Fruit fly (Drosophila melanogaster) whole organism, wandering third instar larva: ENCODE measurements around the gene ash1.

Experiments used
- Abd-B ChIP-seq: fragments of >200 bp; optimal IDR thresholded peaks from 2 replicates; lab custom pipeline; 2017; ENCODE audit warnings: missing biosample characterization, missing genetic modification characterization
- CG32264 ChIP-seq: fragments of 200-800 bp; sonication (Bioruptor generic); optimal IDR thresholded peaks from 2 replicates; lab custom pipeline; 2016; ENCODE audit warnings: missing biosample characterization, missing genetic modification characterization
- CG9705 ChIP-seq: fragments of 200-800 bp; sonication (Bioruptor generic); optimal IDR thresholded peaks from 2 replicates; lab custom pipeline; 2018; ENCODE audit warnings: missing biosample characterization, mild to moderate bottlenecking, missing genetic modification characterization
- CrebA ChIP-seq: fragments of 200-800 bp; sonication (Bioruptor generic); optimal IDR thresholded peaks from 2 replicates; lab custom pipeline; 2016; ENCODE audit warnings: missing biosample characterization, mild to moderate bottlenecking, missing genetic modification characterization, borderline replicate concordance
- Dfd ChIP-seq: fragments of >200 bp; optimal IDR thresholded peaks from 2 replicates; lab custom pipeline; 2017; ENCODE audit warnings: missing biosample characterization, missing genetic modification characterization
- Dif ChIP-seq: fragments of 200-275, 200-300 bp; sonication (Bioruptor generic); optimal IDR thresholded peaks from 2 replicates; lab custom pipeline; 2018; ENCODE audit warnings: missing biosample characterization, missing genetic modification characterization; ENCODE audit not compliant: partially characterized antibody
- GATAd ChIP-seq: sonication (Bioruptor generic); optimal IDR thresholded peaks from 2 replicates; lab custom pipeline; 2016; ENCODE audit warnings: missing biosample characterization, missing genetic modification characterization
- HLH106 ChIP-seq: fragments of 200-800 bp; optimal IDR thresholded peaks from 3 replicates; lab custom pipeline; 2019; ENCODE audit warnings: missing biosample characterization, mild to moderate bottlenecking, missing genetic modification characterization, moderate library complexity
- Hnf4 ChIP-seq: fragments of 200-800 bp; sonication (Bioruptor generic); optimal IDR thresholded peaks from 2 replicates; lab custom pipeline; 2016; ENCODE audit warnings: missing biosample characterization, mild to moderate bottlenecking, missing genetic modification characterization
- Hr78 ChIP-seq: fragments of >200 bp; optimal IDR thresholded peaks from 2 replicates; lab custom pipeline; 2017; ENCODE audit warnings: missing biosample characterization, missing genetic modification characterization
- Hr83 ChIP-seq: fragments of 200-300 bp; sonication (Bioruptor generic); optimal IDR thresholded peaks from 2 replicates; lab custom pipeline; 2016; ENCODE audit warnings: missing biosample characterization, mild to moderate bottlenecking, missing genetic modification characterization, moderate library complexity; ENCODE audit not compliant: poor library complexity, severe bottlenecking
- Jra ChIP-seq: sonication (Bioruptor generic); optimal IDR thresholded peaks from 2 replicates; lab custom pipeline; 2016; ENCODE audit warnings: missing biosample characterization, missing genetic modification characterization
- Mio ChIP-seq: sonication (Bioruptor generic); optimal IDR thresholded peaks from 2 replicates; lab custom pipeline; 2016; ENCODE audit warnings: missing biosample characterization, missing genetic modification characterization
- Myc ChIP-seq: fragments of >200 bp; optimal IDR thresholded peaks from 2 replicates; lab custom pipeline; 2017
- N ChIP-seq: fragments of >200 bp; optimal IDR thresholded peaks from 2 replicates; lab custom pipeline; 2018; ENCODE audit warnings: missing biosample characterization, missing external identifiers, missing genetic modification characterization
- OdsH ChIP-seq: fragments of 200-800 bp; sonication (Bioruptor generic); optimal IDR thresholded peaks from 2 replicates; lab custom pipeline; 2016; ENCODE audit warnings: missing biosample characterization, mild to moderate bottlenecking, missing genetic modification characterization
- Rel ChIP-seq, 2 experiments: fragments of 200-800 bp; sonication (Bioruptor generic) in 1 of 2; optimal IDR thresholded peaks; 2 replicates in 1 of 2; 3 replicates in 1 of 2; lab custom pipeline; 2016 to 2019; ENCODE audit warnings: mild to moderate bottlenecking in 2 of 2, missing biosample characterization in 2 of 2, missing genetic modification characterization in 2 of 2, moderate library complexity in 1 of 2
- Sp1 ChIP-seq: fragments of 200-800 bp; sonication (Bioruptor generic); optimal IDR thresholded peaks from 3 replicates; lab custom pipeline; 2019; ENCODE audit warnings: missing biosample characterization, mild to moderate bottlenecking, missing genetic modification characterization, moderate library complexity
- Vsx2 ChIP-seq: fragments of 200-300, 225-300 bp; sonication (Bioruptor generic); optimal IDR thresholded peaks from 2 replicates; lab custom pipeline; 2018; ENCODE audit warnings: missing biosample characterization, missing genetic modification characterization; ENCODE audit not compliant: partially characterized antibody
- br ChIP-seq: fragments of 200-800 bp; sonication (Bioruptor generic); optimal IDR thresholded peaks from 2 replicates; lab custom pipeline; 2016; ENCODE audit warnings: missing biosample characterization, missing genetic modification characterization
- brk ChIP-seq: fragments of 200-800 bp; sonication (Bioruptor generic); optimal IDR thresholded peaks from 2 replicates; lab custom pipeline; 2016; ENCODE audit warnings: missing biosample characterization, mild to moderate bottlenecking, missing genetic modification characterization
- dl ChIP-seq, 2 experiments: fragments of 175-275, 200-275 bp in 1 of 2; fragments of 200-275 bp in 1 of 2; sonication (Bioruptor generic); optimal IDR thresholded peaks; lab custom pipeline; 2018; ENCODE audit warnings: mild to moderate bottlenecking in 2 of 2, missing biosample characterization in 2 of 2, missing genetic modification characterization in 2 of 2, moderate library complexity in 2 of 2; ENCODE audit not compliant: partially characterized antibody in 2 of 2, insufficient read depth in 1 of 2
- dmrt93B ChIP-seq: fragments of 200-800 bp; sonication (Bioruptor generic); optimal IDR thresholded peaks from 2 replicates; lab custom pipeline; 2018; ENCODE audit warnings: missing biosample characterization, mild to moderate bottlenecking, missing genetic modification characterization
- dsf ChIP-seq: sonication (Bioruptor generic); optimal IDR thresholded peaks from 2 replicates; lab custom pipeline; 2016; ENCODE audit warnings: missing biosample characterization, missing genetic modification characterization, borderline replicate concordance
- ey ChIP-seq: fragments of 200-800 bp; sonication (Bioruptor generic); optimal IDR thresholded peaks from 2 replicates; lab custom pipeline; 2016; ENCODE audit warnings: missing biosample characterization, missing genetic modification characterization
- foxo ChIP-seq, 2 experiments: fragments of 200-800 bp; sonication (Bioruptor generic); optimal IDR thresholded peaks; 2 replicates in 1 of 2; 3 replicates in 1 of 2; lab custom pipeline; 2016 to 2017; ENCODE audit warnings: missing biosample characterization in 2 of 2, missing genetic modification characterization in 2 of 2
- fru ChIP-seq: fragments of 200-800 bp; sonication (Bioruptor generic); optimal IDR thresholded peaks from 3 replicates; lab custom pipeline; 2016; ENCODE audit warnings: missing biosample characterization, mild to moderate bottlenecking, missing genetic modification characterization
- h ChIP-seq: fragments of 200-800 bp; sonication (Bioruptor generic); optimal IDR thresholded peaks from 3 replicates; lab custom pipeline; 2016; ENCODE audit warnings: missing biosample characterization, mild to moderate bottlenecking, missing genetic modification characterization
- jim ChIP-seq: fragments of 175-275, 200-325 bp; sonication (Bioruptor generic); optimal IDR thresholded peaks from 2 replicates; lab custom pipeline; 2016; ENCODE audit warnings: missing biosample characterization, mild to moderate bottlenecking, missing genetic modification characterization
- lola ChIP-seq: fragments of >200 bp; optimal IDR thresholded peaks from 2 replicates; lab custom pipeline; 2017; ENCODE audit warnings: missing biosample characterization, missing genetic modification characterization
- pan ChIP-seq: fragments of >200 bp; optimal IDR thresholded peaks from 2 replicates; lab custom pipeline; 2017
- psq ChIP-seq: fragments of 200-800 bp; sonication (Bioruptor generic); optimal IDR thresholded peaks from 3 replicates; lab custom pipeline; 2017; ENCODE audit warnings: missing biosample characterization, mild to moderate bottlenecking, missing genetic modification characterization, moderate library complexity
- rgr ChIP-seq: fragments of 200-800 bp; sonication (Bioruptor generic); optimal IDR thresholded peaks from 3 replicates; lab custom pipeline; 2016; ENCODE audit warnings: missing biosample characterization, mild to moderate bottlenecking, missing genetic modification characterization
- sage ChIP-seq: fragments of 200-800 bp; sonication (Bioruptor generic); optimal IDR thresholded peaks from 2 replicates; lab custom pipeline; 2016; ENCODE audit warnings: missing biosample characterization, mild to moderate bottlenecking, missing genetic modification characterization
- sv ChIP-seq: fragments of 200-800 bp; sonication (Bioruptor generic); optimal IDR thresholded peaks from 3 replicates; lab custom pipeline; 2016; ENCODE audit warnings: missing biosample characterization, missing genetic modification characterization
- tai ChIP-seq: sonication (Bioruptor generic); optimal IDR thresholded peaks from 2 replicates; lab custom pipeline; 2016; ENCODE audit warnings: missing biosample characterization, missing genetic modification characterization
- usp ChIP-seq: fragments of >200 bp; optimal IDR thresholded peaks from 2 replicates; lab custom pipeline; 2017; ENCODE audit warnings: missing biosample characterization, missing genetic modification characterization
- woc ChIP-seq: sonication (Bioruptor generic); optimal IDR thresholded peaks from 2 replicates; lab custom pipeline; 2016; ENCODE audit warnings: missing biosample characterization, mild to moderate bottlenecking, missing genetic modification characterization

Gene ash1

dm6 chr3L:19632766-19633632, 34.4 kb upstream of the ash1 start:
- TF ChIP-seq dsf (GFP tag; lab: Kevin White, UChicago) (no peak), brk (GFP tag; lab: Kevin White, UChicago) (peak; percentile 48), Jra (no peak), CrebA (GFP tag; lab: Kevin White, UChicago) (peak; percentile 51), Myc (lab: Kevin White, UChicago) (no peak), dl (GFP tag; optimal IDR thresholded peaks at IDR 0.05; lab: Kevin White, UChicago; ENCODE audit: insufficient read depth in 1 of 2, partially characterized antibody in 2 of 2) (peak; percentile 88 to 91), sv (GFP tag; lab: Kevin White, UChicago) (peak; percentile 70), jim (GFP tag; lab: Kevin White, UChicago) (no peak), h (GFP tag; lab: Kevin White, UChicago) (peak; percentile 83), Rel (GFP tag; optimal IDR thresholded peaks at IDR 0.05; lab: Kevin White, UChicago) (no peak), Rel (tag; optimal IDR thresholded peaks at IDR 0.05; lab: Kevin White, UChicago) (peak; percentile 96), rgr (GFP tag; lab: Kevin White, UChicago) (peak; percentile 73), Mio (no peak), Hnf4 (peak; percentile 46), OdsH (GFP tag; lab: Kevin White, UChicago) (peak; percentile 65), HLH106 (peak; percentile 71), fru (GFP tag; lab: Kevin White, UChicago) (peak; percentile 59), woc (GFP tag; lab: Kevin White, UChicago) (peak; percentile 50), Dfd (GFP tag; lab: Kevin White, UChicago) (no peak), tai (GFP tag; lab: Kevin White, UChicago) (no peak), Hr83 (GFP tag; lab: Kevin White, UChicago) (peak; percentile 4), usp (GFP tag; lab: Kevin White, UChicago) (no peak), Dif (peak; percentile 89), Sp1 (GFP tag; lab: Kevin White, UChicago) (peak; percentile 52), GATAd (GFP tag; lab: Kevin White, UChicago) (peak; percentile 68), psq (GFP tag; lab: Kevin White, UChicago) (peak; percentile 60), CG32264 (no peak), pan (lab: Kevin White, UChicago) (no peak), Abd-B (GFP tag; lab: Kevin White, UChicago) (no peak), lola (GFP tag; lab: Kevin White, UChicago) (no peak), Hr78 (no peak), foxo (GFP tag; optimal IDR thresholded peaks at IDR 0.05; lab: Kevin White, UChicago) (peak in 1 of 2 experiments; percentile 61), Vsx2 (GFP tag; lab: Kevin White, UChicago) (peak; percentile 67), br (GFP tag; lab: Kevin White, UChicago) (peak; percentile 44), N (GFP tag; lab: Kevin White, UChicago) (peak; percentile 3), sage (GFP tag; lab: Kevin White, UChicago) (peak; percentile 54), CG9705 (no peak), dmrt93B (peak; percentile 52), ey (GFP tag; lab: Kevin White, UChicago) (peak; percentile 72)

dm6 chr3L:19631867-19632266, 33.3 kb upstream of the ash1 start:
- TF ChIP-seq tai (GFP tag; lab: Kevin White, UChicago) (no peak), Rel (GFP tag; optimal IDR thresholded peaks at IDR 0.05; lab: Kevin White, UChicago) (no peak), Rel (tag; optimal IDR thresholded peaks at IDR 0.05; lab: Kevin White, UChicago) (peak; percentile 81)
- TF ChIP-seq, all 38 proteins: peak for 1
